Worm (Caenorhabditis elegans) whole organism, young adult: ENCODE measurements around the gene C27F2.4.

Experiments used
- B0019.2 ChIP-seq: fragments of 200-800 bp; sonication (Bioruptor generic); conservative IDR thresholded peaks from 2 replicates; pipeline ENCODE4 v1.3.6; 2022; ENCODE audit warnings: missing genetic modification reagents, missing genetic modification characterization, missing compliant biosample characterization
- C17E4.6 ChIP-seq: fragments of 200-800 bp; sonication (Bioruptor generic); IDR thresholded peaks from 2 replicates; pipeline ENCODE4 v1.3.6; 2022; ENCODE audit warnings: missing genetic modification reagents, missing genetic modification characterization, missing compliant biosample characterization
- F22D6.2 ChIP-seq: sonication (generic microtip); optimal IDR thresholded peaks from 2 replicates; lab custom pipeline; 2016; ENCODE audit warnings: mild to moderate bottlenecking, missing genetic modification characterization, missing compliant biosample characterization
- F23B12.7 ChIP-seq: sonication (generic microtip); optimal IDR thresholded peaks from 2 replicates; lab custom pipeline; 2017; ENCODE audit warnings: missing genetic modification characterization, mild to moderate bottlenecking, missing compliant biosample characterization, antibody characterized with exemption, moderate library complexity; ENCODE audit not compliant: insufficient read depth
- F39B2.1 ChIP-seq: fragments of 200-800 bp; sonication (Bioruptor generic); IDR thresholded peaks from 2 replicates; pipeline ENCODE4 v1.3.6; 2022; ENCODE audit warnings: missing genetic modification reagents, missing genetic modification characterization, missing compliant biosample characterization
- F49E8.2 ChIP-seq: sonication (generic microtip); optimal IDR thresholded peaks from 3 replicates; lab custom pipeline; 2017; ENCODE audit warnings: missing genetic modification characterization, mild to moderate bottlenecking, missing compliant biosample characterization, antibody characterized with exemption, moderate library complexity; ENCODE audit not compliant: insufficient read depth
- F55B11.4 ChIP-seq: sonication (generic microtip); optimal IDR thresholded peaks from 2 replicates; lab custom pipeline; 2016; ENCODE audit warnings: missing compliant biosample characterization, missing genetic modification characterization, borderline replicate concordance; ENCODE audit not compliant: insufficient read depth
- K12H6.12 ChIP-seq: fragments of 200-800 bp; sonication (Bioruptor generic); optimal IDR thresholded peaks from 2 replicates; lab custom pipeline; 2018; ENCODE audit warnings: mild to moderate bottlenecking, missing genetic modification characterization, missing compliant biosample characterization
- Y53F4B.3 ChIP-seq: fragments of 200-800 bp; sonication (Bioruptor generic); IDR thresholded peaks from 2 replicates; pipeline ENCODE4 v1.3.6; 2022; ENCODE audit warnings: missing genetic modification reagents, missing genetic modification characterization, missing compliant biosample characterization
- Y56A3A.18 ChIP-seq: fragments of 200-800 bp; sonication (Bioruptor generic); IDR thresholded peaks from 2 replicates; pipeline ENCODE4 v1.3.6; 2022; ENCODE audit warnings: missing genetic modification reagents, missing genetic modification characterization, missing compliant biosample characterization
- Y67H2A.10 ChIP-seq: fragments of 200-800 bp; sonication (Bioruptor generic); conservative IDR thresholded peaks from 2 replicates; pipeline ENCODE4 v1.3.6; 2022; ENCODE audit warnings: missing genetic modification reagents, missing genetic modification characterization, missing compliant biosample characterization
- Y79H2A.3 ChIP-seq: fragments of 200-800 bp; sonication (Bioruptor generic); conservative IDR thresholded peaks from 2 replicates; pipeline ENCODE4 v1.3.6; 2022; ENCODE audit warnings: missing genetic modification reagents, missing genetic modification characterization, missing compliant biosample characterization
- aptf-3 ChIP-seq: fragments of 200-800 bp; sonication (Bioruptor generic); IDR thresholded peaks from 2 replicates; pipeline ENCODE4 v1.3.6; 2022; ENCODE audit warnings: missing genetic modification characterization, missing compliant biosample characterization
- attf-3 ChIP-seq: fragments of 200-800 bp; sonication (Bioruptor generic); conservative IDR thresholded peaks from 2 replicates; pipeline ENCODE4 v1.3.6; 2022; ENCODE audit warnings: missing genetic modification reagents, missing genetic modification characterization, missing compliant biosample characterization
- bed-1 ChIP-seq: fragments of 200-800 bp; sonication (Bioruptor generic); IDR thresholded peaks from 2 replicates; pipeline ENCODE4 v1.3.6; 2022; ENCODE audit warnings: missing genetic modification reagents, missing genetic modification characterization, missing compliant biosample characterization
- cebp-1 ChIP-seq, 2 experiments: fragments of 200-800 bp in 1 of 2; sonication (Bioruptor generic) in 1 of 2; sonication (generic microtip) in 1 of 2; IDR thresholded peaks in 1 of 2; optimal IDR thresholded peaks in 1 of 2; 2 replicates each; pipeline versions ENCODE4 v1.3.6 to Lab custom; 2017 to 2022; ENCODE audit warnings: missing compliant biosample characterization in 2 of 2, missing genetic modification characterization in 2 of 2, mild to moderate bottlenecking in 1 of 2, missing genetic modification reagents in 1 of 2, moderate library complexity in 1 of 2
- ceh-100 ChIP-seq: fragments of 200-800 bp; sonication (Bioruptor generic); IDR thresholded peaks from 2 replicates; pipeline ENCODE4 v1.3.6; 2022; ENCODE audit warnings: missing genetic modification reagents, missing genetic modification characterization, missing compliant biosample characterization
- ceh-27 ChIP-seq: fragments of 200-800 bp; sonication (Bioruptor generic); optimal IDR thresholded peaks from 2 replicates; lab custom pipeline; 2018; ENCODE audit warnings: mild to moderate bottlenecking, missing genetic modification characterization, moderate library complexity, missing compliant biosample characterization
- chd-7 ChIP-seq: sonication (generic microtip); optimal IDR thresholded peaks from 2 replicates; lab custom pipeline; 2016; ENCODE audit warnings: mild to moderate bottlenecking, missing genetic modification characterization, moderate library complexity, missing compliant biosample characterization
- efl-1 ChIP-seq: fragments of 150-350 bp; optimal IDR thresholded peaks from 2 replicates; lab custom pipeline; 2014; ENCODE audit warnings: missing biosample characterization, missing genetic modification reagents, missing genetic modification characterization
- egl-18 ChIP-seq: fragments of 200-800 bp; sonication (Bioruptor generic); IDR thresholded peaks from 2 replicates; pipeline ENCODE4 v1.3.6; 2022; ENCODE audit warnings: missing genetic modification reagents, missing genetic modification characterization, missing compliant biosample characterization
- egl-44 ChIP-seq: fragments of 200-800 bp; sonication (Bioruptor generic); IDR thresholded peaks from 2 replicates; pipeline ENCODE4 v1.3.6; 2022; ENCODE audit warnings: missing genetic modification reagents, missing genetic modification characterization, missing compliant biosample characterization
- ekl-4 ChIP-seq: fragments of 200-800 bp; sonication (Bioruptor generic); IDR thresholded peaks from 2 replicates; pipeline ENCODE4 v1.3.6; 2022; ENCODE audit warnings: missing genetic modification reagents, missing genetic modification characterization, missing compliant biosample characterization
- fkh-3 ChIP-seq: sonication (generic microtip); optimal IDR thresholded peaks from 2 replicates; lab custom pipeline; 2016; ENCODE audit warnings: mild to moderate bottlenecking, missing genetic modification characterization, missing compliant biosample characterization
- hmg-1.2 ChIP-seq: fragments of 200-800 bp; sonication (Bioruptor generic); IDR thresholded peaks from 2 replicates; pipeline ENCODE4 v1.3.6; 2022; ENCODE audit warnings: missing genetic modification reagents, missing genetic modification characterization, missing compliant biosample characterization
- hrde-1 ChIP-seq: sonication (generic microtip); optimal IDR thresholded peaks from 2 replicates; lab custom pipeline; 2016; ENCODE audit warnings: missing genetic modification characterization, mild to moderate bottlenecking, missing compliant biosample characterization, moderate library complexity, missing genotype, missing genetic modification reagents, borderline replicate concordance
- hsf-1 ChIP-seq: fragments of 200-800 bp; sonication (Bioruptor generic); IDR thresholded peaks from 2 replicates; pipeline ENCODE4 v1.3.6; 2022; ENCODE audit warnings: missing genetic modification reagents, missing genetic modification characterization, missing compliant biosample characterization
- lag-1 ChIP-seq: fragments of 200-800 bp; sonication (Bioruptor generic); IDR thresholded peaks from 2 replicates; pipeline ENCODE4 v1.3.6; 2022; ENCODE audit warnings: missing genetic modification reagents, missing genetic modification characterization, missing compliant biosample characterization
- let-526 ChIP-seq: fragments of 200-800 bp; sonication (Bioruptor generic); IDR thresholded peaks from 2 replicates; pipeline ENCODE4 v1.3.6; 2022; ENCODE audit warnings: missing genetic modification reagents, missing genetic modification characterization, missing compliant biosample characterization
- lin-40 ChIP-seq: sonication (generic microtip); optimal IDR thresholded peaks from 2 replicates; lab custom pipeline; 2016; ENCODE audit warnings: missing genetic modification characterization, mild to moderate bottlenecking, missing compliant biosample characterization, missing genotype, missing genetic modification reagents
- madf-6 ChIP-seq: fragments of 200-800 bp; sonication (Bioruptor generic); IDR thresholded peaks from 2 replicates; pipeline ENCODE4 v1.3.6; 2022; ENCODE audit warnings: missing genetic modification reagents, missing genetic modification characterization, missing compliant biosample characterization
- nfya-1 ChIP-seq: sonication (generic microtip); optimal IDR thresholded peaks from 2 replicates; lab custom pipeline; 2017; ENCODE audit warnings: antibody characterized with exemption, missing compliant biosample characterization, missing genetic modification characterization, borderline replicate concordance; ENCODE audit not compliant: insufficient read depth
- nhr-179 ChIP-seq: sonication (generic microtip); optimal IDR thresholded peaks from 2 replicates; lab custom pipeline; 2016; ENCODE audit warnings: mild to moderate bottlenecking, missing genetic modification characterization, missing compliant biosample characterization
- nhr-90 ChIP-seq: sonication (generic microtip); optimal IDR thresholded peaks from 2 replicates; lab custom pipeline; 2016; ENCODE audit warnings: missing genotype, mild to moderate bottlenecking, missing genetic modification characterization, missing compliant biosample characterization
- repo-1 ChIP-seq: sonication (generic microtip); optimal IDR thresholded peaks from 2 replicates; lab custom pipeline; 2017; ENCODE audit warnings: mild to moderate bottlenecking, missing genetic modification characterization, missing compliant biosample characterization
- snpc-1.1 ChIP-seq: sonication (generic microtip); optimal IDR thresholded peaks from 2 replicates; lab custom pipeline; 2017; ENCODE audit warnings: missing genetic modification characterization, mild to moderate bottlenecking, missing compliant biosample characterization, antibody characterized with exemption, moderate library complexity, missing genotype, missing genetic modification reagents; ENCODE audit not compliant: insufficient read depth
- snpc-4 ChIP-seq, 5 experiments: fragments of 150-350 bp in 1 of 5; sonication (generic microtip) in 4 of 5; optimal IDR thresholded peaks; 2 replicates each; lab custom pipeline; 2014 to 2018; ENCODE audit warnings: missing genetic modification characterization in 5 of 5, missing biosample characterization in 3 of 5, antibody characterized with exemption in 2 of 5, mild to moderate bottlenecking in 2 of 5, missing compliant biosample characterization in 2 of 5, missing genotype in 2 of 5, moderate library complexity in 2 of 5, missing genetic modification reagents in 1 of 5
- sptf-2 ChIP-seq: fragments of 200-800 bp; sonication (Bioruptor generic); optimal IDR thresholded peaks from 2 replicates; lab custom pipeline; 2018; ENCODE audit warnings: mild to moderate bottlenecking, missing genetic modification characterization, missing compliant biosample characterization
- tbp1 ChIP-seq: fragments of 200-800 bp; sonication (Bioruptor generic); optimal IDR thresholded peaks from 2 replicates; lab custom pipeline; 2018; ENCODE audit warnings: mild to moderate bottlenecking, missing genetic modification characterization, missing compliant biosample characterization
- tbx-9 ChIP-seq: sonication (generic microtip); optimal IDR thresholded peaks from 2 replicates; lab custom pipeline; 2016; ENCODE audit warnings: borderline replicate concordance, missing genetic modification characterization, inconsistent platforms, missing compliant biosample characterization
- tlf-1 ChIP-seq: fragments of 200-800 bp; sonication (Bioruptor generic); optimal IDR thresholded peaks from 2 replicates; lab custom pipeline; 2018; ENCODE audit warnings: mild to moderate bottlenecking, missing genetic modification characterization, missing compliant biosample characterization
- unc-130 ChIP-seq: sonication (generic microtip); optimal IDR thresholded peaks from 2 replicates; lab custom pipeline; 2016; ENCODE audit warnings: missing genetic modification reagents, missing genetic modification characterization, missing compliant biosample characterization
- ztf-25 ChIP-seq: fragments of 200-800 bp; sonication (Bioruptor generic); IDR thresholded peaks from 2 replicates; pipeline ENCODE4 v1.3.6; 2022; ENCODE audit warnings: missing genetic modification reagents, missing genetic modification characterization, missing compliant biosample characterization
- ztf-28 ChIP-seq: fragments of 200-800 bp; sonication (Bioruptor generic); IDR thresholded peaks from 2 replicates; pipeline ENCODE4 v1.3.6; 2022; ENCODE audit warnings: missing genetic modification reagents, missing genetic modification characterization, missing compliant biosample characterization
- ztf-3 ChIP-seq: fragments of 200-800 bp; sonication (Bioruptor generic); optimal IDR thresholded peaks from 2 replicates; lab custom pipeline; 2018; ENCODE audit warnings: mild to moderate bottlenecking, missing genetic modification characterization, missing compliant biosample characterization

C27F2.4 gene

DNA sequence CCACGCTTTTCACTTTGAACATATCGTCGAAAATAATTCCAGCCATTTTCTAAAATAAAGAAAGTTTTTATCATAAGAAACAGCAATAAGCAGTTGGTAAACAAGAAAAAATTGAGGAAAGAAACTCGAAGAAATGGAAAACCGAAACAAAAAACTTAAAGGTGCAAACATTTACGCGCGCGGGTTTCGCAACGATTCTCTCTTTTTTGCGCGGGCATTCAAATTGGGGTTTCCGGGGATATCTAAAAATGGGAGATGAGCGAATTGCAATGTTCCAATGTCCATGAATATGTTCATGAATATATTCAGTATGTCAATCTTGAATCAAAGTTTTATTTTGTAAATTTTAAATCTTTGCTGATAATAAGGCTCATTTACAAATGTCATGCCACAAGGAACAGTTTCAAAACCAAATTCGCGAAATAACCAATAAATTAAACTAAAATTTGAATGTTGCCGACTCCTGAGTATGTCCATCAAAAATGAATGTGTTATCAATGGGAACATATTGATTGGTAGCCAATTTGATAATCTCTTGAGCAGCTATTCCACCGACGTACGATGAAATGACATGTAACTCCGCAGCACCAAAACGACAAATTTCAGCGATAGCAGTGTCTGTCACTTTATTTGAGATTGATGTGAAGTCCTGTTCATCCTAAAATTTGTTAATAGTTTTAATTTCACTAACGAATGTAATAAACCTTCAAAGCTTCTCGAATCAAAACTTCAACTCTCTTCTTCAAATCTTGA lies 42.0 kb downstream of the C27F2.4 start, which contains the start of gene rpb-8 (continued):
- peak; percentile 65; the same call in 1 of the 2 replicates for TF ChIP-seq madf-6 (GFP tag; lab: Robert Waterston, UW)
- TF ChIP-seq fkh-3 (tag; lab: Kevin White, UChicago) = no peak
- TF ChIP-seq nfya-1 (tag; lab: Kevin White, UChicago) = no peak
- no peak for TF ChIP-seq hrde-1 (tag; lab: Kevin White, UChicago)
- TF ChIP-seq lin-40 = no peak
- TF ChIP-seq F55B11.4 (tag; lab: Kevin White, UChicago) = no peak
- peak; percentile 8; the same call in 1 of the 2 replicates for TF ChIP-seq hmg-1.2
- no peak for TF ChIP-seq Y79H2A.3 (GFP tag; lab: Robert Waterston, UW)
- no peak for TF ChIP-seq nhr-90 (tag; lab: Kevin White, UChicago)
- no peak for TF ChIP-seq attf-3 (GFP tag; lab: Robert Waterston, UW)
- TF ChIP-seq chd-7 (tag; lab: Kevin White, UChicago) = no peak
- no peak for TF ChIP-seq aptf-3 (GFP tag; lab: Robert Waterston, UW)
- peak; percentile 70 for TF ChIP-seq efl-1
- no peak for TF ChIP-seq F49E8.2 (tag; lab: Kevin White, UChicago)
- TF ChIP-seq B0019.2 = no peak
- TF ChIP-seq snpc-1.1 (tag; lab: Kevin White, UChicago) = no peak
- TF ChIP-seq egl-18 = no peak
- peak; percentile 52 for TF ChIP-seq F23B12.7 (tag; lab: Kevin White, UChicago)
- no peak for TF ChIP-seq ceh-100
- TF ChIP-seq ztf-3 (GFP tag; lab: Kevin White, UChicago) = no peak
- TF ChIP-seq let-526 (GFP tag; lab: Robert Waterston, UW) = no peak
- TF ChIP-seq F39B2.1 (GFP tag; lab: Robert Waterston, UW) = no peak
- TF ChIP-seq tbp1 (GFP tag; lab: Kevin White, UChicago) = no peak
- no peak for TF ChIP-seq tlf-1 (GFP tag; lab: Kevin White, UChicago)
- TF ChIP-seq egl-44 (GFP tag; lab: Robert Waterston, UW) = no peak
- TF ChIP-seq Y67H2A.10 = no peak
- no peak for TF ChIP-seq K12H6.12 (tag; lab: Kevin White, UChicago)
- TF ChIP-seq F22D6.2 (tag; lab: Kevin White, UChicago) = no peak
- TF ChIP-seq hsf-1 = no peak
- no peak for TF ChIP-seq cebp-1 (GFP tag; IDR thresholded peaks at IDR 0.05; lab: Robert Waterston, UW)
- peak; percentile 80 for TF ChIP-seq cebp-1 (tag; optimal IDR thresholded peaks at IDR 0.05; lab: Kevin White, UChicago)
- TF ChIP-seq ztf-25 = no peak
- no peak for TF ChIP-seq Y56A3A.18 (GFP tag; lab: Robert Waterston, UW)
- no peak for TF ChIP-seq Y53F4B.3 (GFP tag; lab: Robert Waterston, UW)
- TF ChIP-seq tbx-9 (tag; lab: Kevin White, UChicago) = no peak
- TF ChIP-seq bed-1 = no peak
- TF ChIP-seq snpc-4 (GFP tag; optimal IDR thresholded peaks at IDR 0.05; lab: Kevin White, UChicago) = no peak
- TF ChIP-seq snpc-4 (tag; optimal IDR thresholded peaks at IDR 0.05; lab: Kevin White, UChicago) = no peak
- TF ChIP-seq ekl-4 (GFP tag; lab: Robert Waterston, UW) = no peak
- TF ChIP-seq C17E4.6 (GFP tag; lab: Robert Waterston, UW) = no peak
- TF ChIP-seq ztf-28 (GFP tag; lab: Robert Waterston, UW) = peak; percentile 71; the same call in 1 of the 2 replicates
- no peak for TF ChIP-seq nhr-179 (tag; lab: Kevin White, UChicago)
- no peak for TF ChIP-seq unc-130
- no peak for TF ChIP-seq ceh-27 (GFP tag; lab: Kevin White, UChicago)
- no peak for TF ChIP-seq sptf-2
- TF ChIP-seq lag-1 (GFP tag; lab: Robert Waterston, UW) = no peak
- no peak for TF ChIP-seq repo-1 (tag; lab: Kevin White, UChicago)
